Fruit fly (Drosophila melanogaster) whole organism, wandering third instar larva: ENCODE measurements around the gene CG34283.

ENCODE experiments used
- HLH106 ChIP-seq: fragments of 200-800 bp; optimal IDR thresholded peaks from 3 replicates; lab custom pipeline; 2019; ENCODE audit warnings: missing biosample characterization, mild to moderate bottlenecking, missing genetic modification characterization, moderate library complexity
- Myc ChIP-seq: fragments of >200 bp; optimal IDR thresholded peaks from 2 replicates; lab custom pipeline; 2017

The CG34283 gene

DNA sequence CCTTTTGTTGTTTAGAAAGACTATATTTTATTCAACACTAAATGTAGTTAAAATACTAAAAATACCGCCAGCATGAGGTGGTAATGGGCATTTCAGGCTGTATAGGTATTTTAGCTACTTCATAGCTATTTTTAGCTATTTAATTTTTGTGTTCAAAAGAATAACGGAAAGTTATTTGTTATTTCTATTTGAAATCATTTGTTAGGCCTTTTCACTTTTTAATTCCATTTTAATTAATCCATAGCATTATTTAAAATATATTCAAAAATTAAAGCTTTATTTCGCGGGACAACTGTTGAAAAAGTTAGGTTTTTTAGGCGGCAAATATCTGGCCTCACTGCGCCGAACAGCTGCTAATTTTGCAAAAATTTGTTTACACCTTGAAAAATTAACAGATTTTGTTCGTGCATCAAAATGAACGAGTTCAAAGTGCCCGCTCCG lies 44.9 kb downstream of the CG34283 start, which contains the start of the genes dind and CG7706:
TSS of gene dind (minus strand) at position 40 of the 441 bp plus-strand sequence.
TSS of gene CG7706 (plus strand) at position 319 of the 441 bp plus-strand sequence.
- TF ChIP-seq Myc (peak; percentile 80), HLH106 (tag; lab: Kevin White, UChicago) (no peak)
